Fruit fly (Drosophila melanogaster): Measurements from ENCODE around the gene CG17744.

CG17744 gene

dm6 chr3L:7026694-7027093, at the start of gene CG17744:
Gene CG17744, minus strand, starts transcription at chr3L:7026794.
- TF ChIP-seq Pif1A (GFP tag; optimal IDR thresholded peaks at IDR 0.05): no peak
- no peak for TF ChIP-seq rn (GFP tag; IDR thresholded peaks at IDR 0.05)
- TF ChIP-seq fd96Ca (GFP tag; IDR thresholded peaks at IDR 0.05): no peak
- TF ChIP-seq CG14655 (GFP tag; optimal IDR thresholded peaks at IDR 0.05): no peak
- no peak for TF ChIP-seq gl (tag; optimal IDR thresholded peaks at IDR 0.05)
- no peak for TF ChIP-seq CG17806 (tag; optimal IDR thresholded peaks at IDR 0.05)
- TF ChIP-seq Ets98B (GFP tag; IDR thresholded peaks at IDR 0.05): no peak
- no peak for TF ChIP-seq CG15710 (tag; optimal IDR thresholded peaks at IDR 0.05)
- TF ChIP-seq CG9948 (tag; optimal IDR thresholded peaks at IDR 0.05): no peak
- no peak for TF ChIP-seq D1 (tag; optimal IDR thresholded peaks at IDR 0.05)
- TF ChIP-seq Pif1B (GFP tag; optimal IDR thresholded peaks at IDR 0.05): no peak
- no peak for TF ChIP-seq CG8301 (tag; optimal IDR thresholded peaks at IDR 0.05)
- TF ChIP-seq EcR (GFP tag; optimal IDR thresholded peaks at IDR 0.05): no peak
- TF ChIP-seq CG10348 (GFP tag; IDR thresholded peaks at IDR 0.05): no peak
- no peak for TF ChIP-seq CG32121 (GFP tag; IDR thresholded peaks at IDR 0.05)
- TF ChIP-seq CG13204 (GFP tag; optimal IDR thresholded peaks at IDR 0.05): no peak
- no peak for TF ChIP-seq CG12605 (GFP tag; IDR thresholded peaks at IDR 0.05)
- no peak for TF ChIP-seq Snoo (tag; optimal IDR thresholded peaks at IDR 0.05)
- TF ChIP-seq CG34367 (tag; optimal IDR thresholded peaks at IDR 0.05): no peak

- no peak for TF ChIP-seq CG12605 (GFP tag; IDR thresholded peaks at IDR 0.05)
- no peak for TF ChIP-seq CG8159 (tag; optimal IDR thresholded peaks at IDR 0.05)
- TF ChIP-seq D1 (tag; optimal IDR thresholded peaks at IDR 0.05): no peak
- no peak for TF ChIP-seq rn (GFP tag; IDR thresholded peaks at IDR 0.05)
- no peak for TF ChIP-seq Pif1B (GFP tag; optimal IDR thresholded peaks at IDR 0.05)
- TF ChIP-seq CG8301 (tag; optimal IDR thresholded peaks at IDR 0.05): no peak
- TF ChIP-seq gl (tag; optimal IDR thresholded peaks at IDR 0.05): no peak
- no peak for TF ChIP-seq fd96Ca (GFP tag; IDR thresholded peaks at IDR 0.05)
- no peak for TF ChIP-seq CG17806 (tag; optimal IDR thresholded peaks at IDR 0.05)
- TF ChIP-seq CG14655 (GFP tag; optimal IDR thresholded peaks at IDR 0.05): no peak
- no peak for TF ChIP-seq CG4496 (GFP tag; IDR thresholded peaks at IDR 0.05)
- TF ChIP-seq Ets98B (GFP tag; IDR thresholded peaks at IDR 0.05): no peak
- TF ChIP-seq EcR (GFP tag; optimal IDR thresholded peaks at IDR 0.05): no peak
- TF ChIP-seq CG10348 (GFP tag; IDR thresholded peaks at IDR 0.05): no peak
- TF ChIP-seq Pif1A (GFP tag; optimal IDR thresholded peaks at IDR 0.05): no peak
- no peak for TF ChIP-seq Snoo (tag; optimal IDR thresholded peaks at IDR 0.05)
- TF ChIP-seq CG15710 (tag; optimal IDR thresholded peaks at IDR 0.05): no peak
These were observed 48.6 kb upstream of the CG17744 start, which contains the start of gene CG34030 for dm6 chr3L:7075147-7075546. Gene CG34030, minus strand, starts transcription at chr3L:7075247.

DNA sequence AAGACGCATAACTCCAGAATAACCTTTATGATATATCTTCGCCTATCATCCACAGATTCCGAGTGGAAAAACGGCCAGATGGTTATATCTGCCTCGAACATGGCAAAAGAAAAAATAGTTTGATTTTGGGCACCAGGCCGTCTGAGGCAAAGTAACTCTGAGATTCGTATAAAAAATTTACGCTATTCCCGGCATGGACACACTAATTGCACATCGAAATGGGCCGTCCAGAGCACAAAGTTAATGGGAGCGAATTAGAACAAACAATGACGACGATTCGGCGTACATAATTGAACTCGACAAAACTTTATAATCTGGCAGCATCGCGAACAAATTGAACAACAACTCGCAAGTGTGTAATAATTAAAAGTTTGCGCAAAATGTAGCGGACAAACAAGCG, 42.5 kb upstream of the CG17744 start, which contains the start of gene CG32391:
TSS of gene CG32391 (minus strand) at position 101 of the 400 bp plus-strand sequence.
- no peak for TF ChIP-seq CG34367 (tag; optimal IDR thresholded peaks at IDR 0.05)
- TF ChIP-seq Pif1A (GFP tag; optimal IDR thresholded peaks at IDR 0.05): no peak
- no peak for TF ChIP-seq Ets98B (GFP tag; IDR thresholded peaks at IDR 0.05)
- no peak for TF ChIP-seq CG4496 (GFP tag; IDR thresholded peaks at IDR 0.05)
- no peak for TF ChIP-seq CG14655 (GFP tag; optimal IDR thresholded peaks at IDR 0.05)
- TF ChIP-seq CG13204 (GFP tag; optimal IDR thresholded peaks at IDR 0.05): no peak
- no peak for TF ChIP-seq CG9948 (tag; optimal IDR thresholded peaks at IDR 0.05)
- no peak for TF ChIP-seq Pif1B (GFP tag; optimal IDR thresholded peaks at IDR 0.05)
- no peak for TF ChIP-seq CG10348 (GFP tag; IDR thresholded peaks at IDR 0.05)
- no peak for TF ChIP-seq CG8301 (tag; optimal IDR thresholded peaks at IDR 0.05)
- no peak for TF ChIP-seq EcR (GFP tag; optimal IDR thresholded peaks at IDR 0.05)
- TF ChIP-seq gl (tag; optimal IDR thresholded peaks at IDR 0.05): no peak

- TF ChIP-seq Snoo (tag; optimal IDR thresholded peaks at IDR 0.05): no peak
- TF ChIP-seq CG32121 (GFP tag; IDR thresholded peaks at IDR 0.05): no peak
These were observed 39.4 kb upstream of the CG17744 start, which contains the start of gene CG14823 for dm6 chr3L:7066014-7066413. Gene CG14823, plus strand, starts transcription at chr3L:7066314.

DNA sequence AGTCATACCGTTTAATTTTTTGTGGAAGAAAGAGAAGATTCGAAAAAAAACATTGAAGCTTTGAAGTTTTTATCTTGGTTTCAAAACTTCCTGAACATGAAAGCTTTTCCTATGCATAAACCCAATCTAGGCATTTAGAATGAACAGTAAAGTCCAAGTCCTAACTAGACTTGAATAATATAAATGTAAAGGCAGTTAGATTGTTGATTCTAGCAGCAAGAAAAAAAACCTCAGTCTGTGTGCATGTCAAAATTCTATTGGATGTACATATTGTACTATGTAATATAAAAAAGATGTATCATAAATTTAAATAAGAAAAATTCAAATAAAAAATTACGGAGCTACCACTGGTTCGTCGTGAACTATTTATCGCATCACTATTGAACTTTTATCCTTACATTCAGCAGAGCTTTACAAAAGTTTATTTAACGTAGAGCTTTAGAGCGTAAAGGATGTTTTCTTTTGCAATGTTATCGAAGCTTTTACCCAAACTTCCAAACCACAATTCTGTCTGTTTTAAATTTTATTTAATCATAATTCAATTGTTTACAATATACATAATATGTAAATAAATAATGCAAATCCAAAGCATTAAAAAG, 31.9 kb upstream of the CG17744 start:
- TF ChIP-seq fd96Ca (GFP tag; IDR thresholded peaks at IDR 0.05): no peak

DNA sequence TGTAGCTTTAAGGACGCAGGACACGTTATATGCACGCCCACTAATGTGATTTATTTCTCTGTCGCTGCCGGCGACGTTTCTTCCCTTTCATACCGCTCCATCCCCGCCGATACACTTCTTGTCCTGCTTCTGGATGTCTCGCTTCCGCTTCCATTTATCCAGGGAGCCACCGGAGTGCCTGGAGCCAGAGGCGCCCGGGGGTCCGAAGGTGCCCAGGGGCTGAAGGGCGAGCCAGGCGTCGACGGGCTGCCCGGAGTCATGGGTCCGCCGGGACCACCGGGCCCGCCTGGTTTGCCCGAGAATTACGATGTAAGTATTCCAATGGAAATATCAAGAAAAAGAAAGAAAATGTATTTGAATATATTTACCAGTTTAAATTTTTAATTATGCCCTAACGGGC, 11.2 kb upstream of the CG17744 start:
- TF ChIP-seq CG14655 (GFP tag; optimal IDR thresholded peaks at IDR 0.05): no peak
- no peak for TF ChIP-seq CG8159 (tag; optimal IDR thresholded peaks at IDR 0.05)
- no peak for TF ChIP-seq rn (GFP tag; IDR thresholded peaks at IDR 0.05)
- no peak for TF ChIP-seq D1 (tag; optimal IDR thresholded peaks at IDR 0.05)
- no peak for TF ChIP-seq Pif1B (GFP tag; optimal IDR thresholded peaks at IDR 0.05)
- TF ChIP-seq CG32121 (GFP tag; IDR thresholded peaks at IDR 0.05): no peak
- TF ChIP-seq CG8301 (tag; optimal IDR thresholded peaks at IDR 0.05): no peak
- no peak for TF ChIP-seq Snoo (tag; optimal IDR thresholded peaks at IDR 0.05)
- no peak for TF ChIP-seq CG34367 (tag; optimal IDR thresholded peaks at IDR 0.05)
- TF ChIP-seq CG4496 (GFP tag; IDR thresholded peaks at IDR 0.05): no peak
- no peak for TF ChIP-seq CG17806 (tag; optimal IDR thresholded peaks at IDR 0.05)
- TF ChIP-seq CG13204 (GFP tag; optimal IDR thresholded peaks at IDR 0.05): no peak
- TF ChIP-seq CG15710 (tag; optimal IDR thresholded peaks at IDR 0.05): no peak
- no peak for TF ChIP-seq gl (tag; optimal IDR thresholded peaks at IDR 0.05)
- TF ChIP-seq EcR (GFP tag; optimal IDR thresholded peaks at IDR 0.05): no peak
- TF ChIP-seq fd96Ca (GFP tag; IDR thresholded peaks at IDR 0.05): no peak
- TF ChIP-seq Pif1A (GFP tag; optimal IDR thresholded peaks at IDR 0.05): no peak

Measured in whole organism, pupa.